Fruit fly (Drosophila melanogaster) S2 (cell line): ENCODE measurements around the gene Rab3-GEF.

ENCODE experiments used
- CG8478 ChIP-seq: fragments of >200 bp; optimal IDR thresholded peaks from 2 replicates; lab custom pipeline; 2018
- CTCF ChIP-seq, 2 experiments: fragments of >200 bp; optimal IDR thresholded peaks; 2 replicates each; lab custom pipeline; 2018

DNA sequence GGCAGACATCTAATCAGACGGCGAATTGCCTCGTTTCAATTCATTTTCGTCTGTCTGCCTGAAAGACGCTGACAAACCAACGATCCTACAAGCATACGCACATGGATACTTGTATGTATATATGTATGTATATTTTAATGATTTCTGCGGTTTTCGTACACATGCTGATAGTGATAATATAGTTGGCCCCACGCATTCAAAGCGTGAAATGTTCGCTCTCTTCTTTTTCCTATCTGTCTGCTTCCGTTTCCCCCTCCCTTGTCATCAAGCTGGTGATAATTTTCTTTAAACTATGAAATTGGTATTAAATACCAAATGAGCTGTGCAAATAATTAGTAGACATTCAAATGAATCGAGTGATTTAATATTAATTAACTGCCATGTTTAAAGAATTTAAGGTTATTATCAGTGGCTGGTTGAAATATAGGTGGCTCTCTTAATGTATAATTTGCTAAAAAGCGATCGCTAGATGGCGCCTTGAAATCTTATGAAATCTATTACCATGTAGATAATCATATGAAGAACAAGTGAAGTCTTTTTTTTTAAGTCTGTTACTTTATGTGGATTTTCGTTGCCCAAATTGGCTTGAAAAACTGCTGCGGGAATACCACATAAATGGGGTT is 8.6 kb upstream of the Rab3-GEF start, which contains the start of gene CG33177:
- no peak for TF ChIP-seq CG8478 (lab: Kevin White, UChicago)
- TF ChIP-seq CTCF (optimal IDR thresholded peaks at IDR 0.05; lab: Kevin White, UChicago): peak; percentile 76 to 87
